Worm (Caenorhabditis elegans): ENCODE results near the gene C49A9.9.

C49A9.9 gene

DNA sequence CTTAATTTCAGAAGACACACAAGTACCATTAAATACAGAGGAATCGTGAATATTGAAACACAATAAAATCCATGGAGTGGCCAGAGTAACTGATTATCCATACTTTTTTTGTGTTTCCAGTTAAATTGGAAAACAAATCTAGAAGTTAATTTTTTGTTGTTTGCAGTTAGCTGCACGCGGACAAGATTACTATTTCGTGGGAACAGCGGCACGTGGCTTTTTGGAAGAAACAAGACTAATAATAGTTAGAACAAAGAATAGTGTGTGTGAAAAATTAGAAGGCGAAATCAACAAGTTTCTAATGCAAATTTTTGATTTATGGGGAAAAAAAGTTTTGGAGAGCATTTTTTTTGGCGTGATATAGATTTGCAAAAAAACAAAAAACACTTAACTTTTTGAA lies 49.3 kb downstream of the C49A9.9 start, which contains the start of gene srv-29:
srv-29 (minus strand) TSS at position 101 of the 400 bp plus-strand sequence.
- TF ChIP-seq sea-2 (GFP tag; IDR thresholded peaks at IDR 0.05) (no peak), fkh-3 (tag; optimal IDR thresholded peaks at IDR 0.05) (no peak), lin-54 (GFP tag; optimal IDR thresholded peaks at IDR 0.05) (no peak), tbx-9 (tag; optimal IDR thresholded peaks at IDR 0.05; ENCODE audit: borderline replicate concordance) (no peak), Y67H2A.10 (GFP tag; conservative IDR thresholded peaks at IDR 0.05) (no peak), F22D6.2 (tag; optimal IDR thresholded peaks at IDR 0.05) (no peak), hmg-20 (GFP tag; IDR thresholded peaks at IDR 0.05) (no peak), nfya-1 (tag; optimal IDR thresholded peaks at IDR 0.05; ENCODE audit: borderline replicate concordance, insufficient read depth) (no peak), sptf-2 (GFP tag; optimal IDR thresholded peaks at IDR 0.05) (no peak), D2030.7 (GFP tag; IDR thresholded peaks at IDR 0.05) (no peak), pbrm-1 (GFP tag; IDR thresholded peaks at IDR 0.05) (no peak), hrde-1 (tag; optimal IDR thresholded peaks at IDR 0.05; ENCODE audit: borderline replicate concordance) (no peak)
